Fruit fly (Drosophila melanogaster): Measurements from ENCODE around the gene ppk31.
A peak's percentile ranks its signal among the peaks of the same experiment; 100 is the strongest.

ppk31 gene

DNA sequence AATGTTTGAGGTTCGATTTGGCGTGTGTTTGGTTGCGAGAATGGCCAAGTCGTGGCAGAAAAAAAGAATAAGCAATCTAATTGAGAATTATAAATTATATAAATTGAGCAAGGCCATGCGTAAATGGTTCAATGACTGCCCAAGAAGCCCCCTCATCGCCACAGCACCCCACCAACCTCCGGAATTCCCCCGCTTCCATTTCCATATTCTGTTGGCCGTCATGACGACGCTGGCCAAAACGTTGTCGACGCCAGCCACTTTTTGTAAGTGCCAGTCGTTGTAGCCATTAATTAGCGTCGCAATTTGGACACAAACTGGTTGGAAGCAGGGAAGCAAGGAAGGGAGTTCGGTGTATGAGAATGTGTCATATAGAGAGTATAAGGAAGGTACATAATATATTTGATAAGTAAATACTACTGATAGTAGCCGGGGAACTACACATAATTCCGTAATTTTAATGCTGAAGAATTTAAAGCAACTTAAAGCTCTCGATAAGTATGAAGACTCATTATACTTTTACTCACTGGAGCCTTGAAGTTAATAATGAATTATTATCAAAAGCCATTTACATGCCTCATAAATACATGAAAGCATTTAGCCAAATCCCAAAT lies 32.3 kb upstream of the ppk31 start (continued):
- peak; percentile 4 for TF ChIP-seq CG13624 (GFP tag; optimal IDR thresholded peaks at IDR 0.05)
- no peak for TF ChIP-seq CG7963 (GFP tag; IDR thresholded peaks at IDR 0.05; ENCODE audit: partially characterized antibody)
- peak; percentile 4 for TF ChIP-seq B-H2 (GFP tag; optimal IDR thresholded peaks at IDR 0.05)
- TF ChIP-seq onecut (GFP tag; IDR thresholded peaks at IDR 0.05), result no peak
- TF ChIP-seq CG4328 (GFP tag; optimal IDR thresholded peaks at IDR 0.05), result no peak
- no peak for TF ChIP-seq ab (GFP tag; optimal IDR thresholded peaks at IDR 0.05)
- no peak for TF ChIP-seq CG17829 (tag; optimal IDR thresholded peaks at IDR 0.05)
- no peak for TF ChIP-seq pb (GFP tag; optimal IDR thresholded peaks at IDR 0.05)
- no peak for TF ChIP-seq CG9876 (GFP tag; optimal IDR thresholded peaks at IDR 0.05)
- no peak for TF ChIP-seq CG17568 (GFP tag; optimal IDR thresholded peaks at IDR 0.05)
- peak; percentile 23 for TF ChIP-seq CG15269 (tag; optimal IDR thresholded peaks at IDR 0.05)
- no peak for TF ChIP-seq Awh (GFP tag; IDR thresholded peaks at IDR 0.05)
- no peak for TF ChIP-seq CG42726 (GFP tag; IDR thresholded peaks at IDR 0.05; ENCODE audit: partially characterized antibody)
- TF ChIP-seq abd-A (tag; optimal IDR thresholded peaks at IDR 0.05), result no peak
- TF ChIP-seq CG7786 (GFP tag; optimal IDR thresholded peaks at IDR 0.05), result no peak
- no peak for TF ChIP-seq HLH4C (GFP tag; IDR thresholded peaks at IDR 0.05; ENCODE audit: partially characterized antibody)
- no peak for TF ChIP-seq HLH3B (GFP tag; IDR thresholded peaks at IDR 0.05)
- TF ChIP-seq p53 (GFP tag; optimal IDR thresholded peaks at IDR 0.05), result no peak
- TF ChIP-seq ase (GFP tag; IDR thresholded peaks at IDR 0.05), result no peak
- TF ChIP-seq Hey (tag; optimal IDR thresholded peaks at IDR 0.05), result no peak
- no peak for TF ChIP-seq Doc2 (GFP tag; IDR thresholded peaks at IDR 0.05)
- TF ChIP-seq wdn (GFP tag; IDR thresholded peaks at IDR 0.05), result no peak
- TF ChIP-seq CG3065 (GFP tag; optimal IDR thresholded peaks at IDR 0.05), result no peak
- TF ChIP-seq CG2120 (GFP tag; optimal IDR thresholded peaks at IDR 0.05), result no peak
- TF ChIP-seq CG14014 (GFP tag; IDR thresholded peaks at IDR 0.05), result no peak
- TF ChIP-seq sd (tag; optimal IDR thresholded peaks at IDR 0.05), result peak; percentile 81
- TF ChIP-seq CG7928 (GFP tag; optimal IDR thresholded peaks at IDR 0.05), result no peak
- TF ChIP-seq crol (GFP tag; IDR thresholded peaks at IDR 0.05), result peak; percentile 77
- TF ChIP-seq NC2α (GFP tag; optimal IDR thresholded peaks at IDR 0.05), result no peak
- TF ChIP-seq CG10654 (GFP tag; optimal IDR thresholded peaks at IDR 0.05), result no peak
- TF ChIP-seq CG9437 (GFP tag; optimal IDR thresholded peaks at IDR 0.05), result no peak
- peak; percentile 45 for TF ChIP-seq Med (GFP tag)
- peak; percentile 19 for TF ChIP-seq mirr (GFP tag; optimal IDR thresholded peaks at IDR 0.05)
- TF ChIP-seq phol (tag; optimal IDR thresholded peaks at IDR 0.05), result no peak

DNA sequence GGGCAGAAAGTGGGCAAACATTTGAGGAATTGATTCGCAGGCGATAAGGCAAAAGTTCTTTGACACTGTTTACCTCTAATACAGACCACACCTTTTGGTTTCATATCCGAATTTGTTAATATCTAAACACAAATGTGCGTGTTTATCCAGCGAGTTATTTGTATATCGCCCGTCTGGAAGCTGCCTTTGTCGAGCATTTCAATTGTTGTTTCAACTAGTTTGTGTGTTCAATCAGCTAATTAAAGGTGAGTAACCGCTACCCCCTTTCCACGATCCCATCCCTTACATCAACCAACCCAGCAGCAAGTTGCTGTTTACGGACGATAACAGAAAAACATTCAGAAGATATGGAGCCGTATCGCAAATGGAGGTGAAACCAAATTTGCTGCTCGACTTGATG lies 31.5 kb upstream of the ppk31 start:
- TF ChIP-seq PHDP (tag; optimal IDR thresholded peaks at IDR 0.05) (peak; percentile 57), bsh (GFP tag; optimal IDR thresholded peaks at IDR 0.05) (no peak), ara (GFP tag; IDR thresholded peaks at IDR 0.05) (no peak), ewg (GFP tag; optimal IDR thresholded peaks at IDR 0.05) (no peak), run (tag; optimal IDR thresholded peaks at IDR 0.05) (no peak), CG2202 (tag; optimal IDR thresholded peaks at IDR 0.05) (no peak), crol (GFP tag; IDR thresholded peaks at IDR 0.05) (no peak), nmo (GFP tag; optimal IDR thresholded peaks at IDR 0.05) (no peak), wek (GFP tag; optimal IDR thresholded peaks at IDR 0.05) (peak; percentile 58), CG8281 (tag; optimal IDR thresholded peaks at IDR 0.05) (no peak), YL-1 (GFP tag; optimal IDR thresholded peaks at IDR 0.05) (no peak), CG4820 (GFP tag; optimal IDR thresholded peaks at IDR 0.05) (no peak), NC2α (GFP tag; optimal IDR thresholded peaks at IDR 0.05) (no peak), CG9727 (GFP tag; optimal IDR thresholded peaks at IDR 0.05) (peak; percentile 30), CG10431 (GFP tag; optimal IDR thresholded peaks at IDR 0.05) (no peak), prd (optimal IDR thresholded peaks at IDR 0.05) (no peak), prd (GFP tag; IDR thresholded peaks at IDR 0.05) (no peak), CG2120 (GFP tag; optimal IDR thresholded peaks at IDR 0.05) (peak; percentile 75), CG13296 (GFP tag; optimal IDR thresholded peaks at IDR 0.05) (peak; percentile 61), Optix (GFP tag; IDR thresholded peaks at IDR 0.05) (no peak), ERR (GFP tag; optimal IDR thresholded peaks at IDR 0.05) (peak; percentile 47)
